Worm (Caenorhabditis elegans) whole organism, young adult: ENCODE data around the gene sod-1.
A peak's percentile ranks its signal among the peaks of the same experiment; 100 is the strongest.

Source experiments
- B0019.2 ChIP-seq: fragments of 200-800 bp; sonication (Bioruptor generic); conservative IDR thresholded peaks from 2 replicates; pipeline ENCODE4 v1.3.6; 2022; ENCODE audit warnings: missing genetic modification reagents, missing genetic modification characterization, missing compliant biosample characterization
- B0035.1 ChIP-seq: sonication (generic microtip); optimal IDR thresholded peaks from 2 replicates; lab custom pipeline; 2016; ENCODE audit warnings: missing genetic modification characterization, mild to moderate bottlenecking, missing compliant biosample characterization, missing genotype, missing genetic modification reagents
- B0261.1 ChIP-seq: sonication (generic microtip); optimal IDR thresholded peaks from 2 replicates; lab custom pipeline; 2016; ENCODE audit warnings: mild to moderate bottlenecking, missing genetic modification characterization, moderate library complexity, missing compliant biosample characterization
- F10E7.11 ChIP-seq: sonication (generic microtip); optimal IDR thresholded peaks from 2 replicates; lab custom pipeline; 2017; ENCODE audit warnings: mild to moderate bottlenecking, missing genetic modification characterization, moderate library complexity, missing compliant biosample characterization
- F33H1.4 ChIP-seq: fragments of 200-800 bp; sonication (Bioruptor generic); IDR thresholded peaks from 2 replicates; pipeline ENCODE4 v1.3.6; 2022; ENCODE audit warnings: missing genetic modification reagents, missing genetic modification characterization, missing compliant biosample characterization
- Y53F4B.3 ChIP-seq: fragments of 200-800 bp; sonication (Bioruptor generic); IDR thresholded peaks from 2 replicates; pipeline ENCODE4 v1.3.6; 2022; ENCODE audit warnings: missing genetic modification reagents, missing genetic modification characterization, missing compliant biosample characterization
- Y53G8AR.9 ChIP-seq: fragments of 200-800 bp; sonication (Bioruptor generic); conservative IDR thresholded peaks from 2 replicates; pipeline ENCODE4 v1.3.6; 2022; ENCODE audit warnings: missing genetic modification reagents, missing genetic modification characterization, missing compliant biosample characterization
- Y56A3A.18 ChIP-seq: fragments of 200-800 bp; sonication (Bioruptor generic); IDR thresholded peaks from 2 replicates; pipeline ENCODE4 v1.3.6; 2022; ENCODE audit warnings: missing genetic modification reagents, missing genetic modification characterization, missing compliant biosample characterization
- Y79H2A.3 ChIP-seq: fragments of 200-800 bp; sonication (Bioruptor generic); conservative IDR thresholded peaks from 2 replicates; pipeline ENCODE4 v1.3.6; 2022; ENCODE audit warnings: missing genetic modification reagents, missing genetic modification characterization, missing compliant biosample characterization
- aptf-2 ChIP-seq: fragments of 200-800 bp; sonication (Bioruptor generic); conservative IDR thresholded peaks from 2 replicates; pipeline ENCODE4 v1.3.6; 2022; ENCODE audit warnings: missing genetic modification reagents, missing genetic modification characterization, missing compliant biosample characterization
- atf-7 ChIP-seq: sonication (generic microtip); optimal IDR thresholded peaks from 2 replicates; lab custom pipeline; 2017; ENCODE audit warnings: mild to moderate bottlenecking, missing genetic modification characterization, missing compliant biosample characterization
- attf-3 ChIP-seq: fragments of 200-800 bp; sonication (Bioruptor generic); conservative IDR thresholded peaks from 2 replicates; pipeline ENCODE4 v1.3.6; 2022; ENCODE audit warnings: missing genetic modification reagents, missing genetic modification characterization, missing compliant biosample characterization
- attf-5 ChIP-seq: fragments of 200-800 bp; sonication (Bioruptor generic); optimal IDR thresholded peaks from 2 replicates; lab custom pipeline; 2018; ENCODE audit warnings: mild to moderate bottlenecking, missing genetic modification characterization, missing compliant biosample characterization
- cebp-1 ChIP-seq, 2 experiments: fragments of 200-800 bp in 1 of 2; sonication (Bioruptor generic) in 1 of 2; sonication (generic microtip) in 1 of 2; IDR thresholded peaks in 1 of 2; optimal IDR thresholded peaks in 1 of 2; 2 replicates each; pipeline versions ENCODE4 v1.3.6 to Lab custom; 2017 to 2022; ENCODE audit warnings: missing compliant biosample characterization in 2 of 2, missing genetic modification characterization in 2 of 2, mild to moderate bottlenecking in 1 of 2, missing genetic modification reagents in 1 of 2, moderate library complexity in 1 of 2
- ceh-27 ChIP-seq: fragments of 200-800 bp; sonication (Bioruptor generic); optimal IDR thresholded peaks from 2 replicates; lab custom pipeline; 2018; ENCODE audit warnings: mild to moderate bottlenecking, missing genetic modification characterization, moderate library complexity, missing compliant biosample characterization
- dox-1 ChIP-seq: fragments of 200-800 bp; sonication (Bioruptor generic); IDR thresholded peaks from 2 replicates; pipeline ENCODE4 v1.3.6; 2022; ENCODE audit warnings: missing genetic modification reagents, missing genetic modification characterization, missing compliant biosample characterization
- egl-18 ChIP-seq: fragments of 200-800 bp; sonication (Bioruptor generic); IDR thresholded peaks from 2 replicates; pipeline ENCODE4 v1.3.6; 2022; ENCODE audit warnings: missing genetic modification reagents, missing genetic modification characterization, missing compliant biosample characterization
- ekl-4 ChIP-seq: fragments of 200-800 bp; sonication (Bioruptor generic); IDR thresholded peaks from 2 replicates; pipeline ENCODE4 v1.3.6; 2022; ENCODE audit warnings: missing genetic modification reagents, missing genetic modification characterization, missing compliant biosample characterization
- gei-17 ChIP-seq: fragments of 200-800 bp; sonication (Bioruptor generic); optimal IDR thresholded peaks from 2 replicates; lab custom pipeline; 2018; ENCODE audit warnings: mild to moderate bottlenecking, missing genetic modification characterization, missing compliant biosample characterization
- hmg-1.2 ChIP-seq: fragments of 200-800 bp; sonication (Bioruptor generic); IDR thresholded peaks from 2 replicates; pipeline ENCODE4 v1.3.6; 2022; ENCODE audit warnings: missing genetic modification reagents, missing genetic modification characterization, missing compliant biosample characterization
- let-607 ChIP-seq, 2 experiments: fragments of 200-800 bp in 1 of 2; sonication (Bioruptor generic) in 1 of 2; sonication (generic microtip) in 1 of 2; optimal IDR thresholded peaks; 2 replicates each; lab custom pipeline; 2016 to 2018; ENCODE audit warnings: mild to moderate bottlenecking in 2 of 2, missing compliant biosample characterization in 2 of 2, missing genetic modification characterization in 2 of 2, moderate library complexity in 2 of 2, missing genotype in 1 of 2
- lin-35 ChIP-seq, 3 experiments: fragments of 150-350 bp in 2 of 3; sonication (generic microtip) in 1 of 3; optimal IDR thresholded peaks; 2 replicates each; lab custom pipeline; 2014 to 2018; ENCODE audit warnings: missing biosample characterization in 3 of 3, missing genetic modification characterization in 3 of 3, missing genetic modification reagents in 3 of 3
- lin-40 ChIP-seq: sonication (generic microtip); optimal IDR thresholded peaks from 2 replicates; lab custom pipeline; 2016; ENCODE audit warnings: missing genetic modification characterization, mild to moderate bottlenecking, missing compliant biosample characterization, missing genotype, missing genetic modification reagents
- lin-54 ChIP-seq: fragments of 200-800 bp; sonication (Bioruptor generic); optimal IDR thresholded peaks from 2 replicates; lab custom pipeline; 2018; ENCODE audit warnings: mild to moderate bottlenecking, missing genetic modification characterization, missing compliant biosample characterization
- madf-6 ChIP-seq: fragments of 200-800 bp; sonication (Bioruptor generic); IDR thresholded peaks from 2 replicates; pipeline ENCODE4 v1.3.6; 2022; ENCODE audit warnings: missing genetic modification reagents, missing genetic modification characterization, missing compliant biosample characterization
- mcd-1 ChIP-seq: fragments of 200-800 bp; sonication (Bioruptor generic); IDR thresholded peaks from 2 replicates; pipeline ENCODE4 v1.3.6; 2022; ENCODE audit warnings: missing genetic modification reagents, missing genetic modification characterization, missing compliant biosample characterization
- mxl-1 ChIP-seq: sonication (generic microtip); optimal IDR thresholded peaks from 2 replicates; lab custom pipeline; 2016; ENCODE audit warnings: missing genetic modification characterization, missing compliant biosample characterization
- nfyb-1 ChIP-seq: fragments of 200-800 bp; sonication (Bioruptor generic); IDR thresholded peaks from 2 replicates; pipeline ENCODE4 v1.3.6; 2022; ENCODE audit warnings: missing genetic modification reagents, missing genetic modification characterization, missing compliant biosample characterization
- nhr-80 ChIP-seq: sonication (generic microtip); optimal IDR thresholded peaks from 2 replicates; lab custom pipeline; 2016; ENCODE audit warnings: missing genetic modification characterization, missing compliant biosample characterization
- rcor-1 ChIP-seq: fragments of 200-800 bp; sonication (Bioruptor generic); IDR thresholded peaks from 2 replicates; pipeline ENCODE4 v1.3.6; 2022; ENCODE audit warnings: missing genetic modification reagents, missing genetic modification characterization, missing compliant biosample characterization
- rec-8 ChIP-seq, 2 experiments: sonication (generic microtip); optimal IDR thresholded peaks; 2 replicates each; lab custom pipeline; 2016; ENCODE audit warnings: mild to moderate bottlenecking in 2 of 2, missing genetic modification characterization in 2 of 2, missing genetic modification reagents in 2 of 2, missing genotype in 2 of 2, missing biosample characterization in 1 of 2, missing compliant biosample characterization in 1 of 2, moderate library complexity in 1 of 2
- sdz-38 ChIP-seq: sonication (generic microtip); optimal IDR thresholded peaks from 2 replicates; lab custom pipeline; 2016; ENCODE audit warnings: missing genotype, missing genetic modification characterization, missing compliant biosample characterization
- sea-2 ChIP-seq: fragments of 200-800 bp; sonication (Bioruptor generic); IDR thresholded peaks from 2 replicates; pipeline ENCODE4 v1.3.6; 2022; ENCODE audit warnings: missing genetic modification characterization, missing compliant biosample characterization
- snpc-4 ChIP-seq, 5 experiments: fragments of 150-350 bp in 1 of 5; sonication (generic microtip) in 4 of 5; optimal IDR thresholded peaks; 2 replicates each; lab custom pipeline; 2014 to 2018; ENCODE audit warnings: missing genetic modification characterization in 5 of 5, missing biosample characterization in 3 of 5, antibody characterized with exemption in 2 of 5, mild to moderate bottlenecking in 2 of 5, missing compliant biosample characterization in 2 of 5, missing genotype in 2 of 5, moderate library complexity in 2 of 5, missing genetic modification reagents in 1 of 5
- somi-1 ChIP-seq: fragments of 200-800 bp; sonication (Bioruptor generic); optimal IDR thresholded peaks from 2 replicates; lab custom pipeline; 2018; ENCODE audit warnings: mild to moderate bottlenecking, missing genetic modification characterization, missing compliant biosample characterization
- ztf-18 ChIP-seq: sonication (generic microtip); optimal IDR thresholded peaks from 2 replicates; lab custom pipeline; 2016; ENCODE audit warnings: missing genotype, mild to moderate bottlenecking, missing genetic modification characterization, missing compliant biosample characterization

The sod-1 gene

ce11 chrII:6973501-6973900 lies at the start of gene sod-1:
TSS of gene sod-1 (minus strand) at chrII:6973887.
- TF ChIP-seq ceh-27 (GFP tag; lab: Kevin White, UChicago): peak; percentile 11
- TF ChIP-seq nhr-80 (tag; lab: Kevin White, UChicago): peak; percentile 21
- TF ChIP-seq madf-6: 0 out of 2 replicates have a peak, but pooled peaks have one; percentile 25
- 0 out of 2 replicates have a peak, but pooled peaks have one; percentile 7 for TF ChIP-seq nfyb-1 (GFP tag; lab: Robert Waterston, UW)
- no peak for TF ChIP-seq B0261.1 (tag; lab: Kevin White, UChicago)

ce11 chrII:7022370-7023001 lies 48.8 kb upstream of the sod-1 start, which contains the start of the genes lst-6 and lst-5:
TSS of gene lst-6 (minus strand) at chrII:7022509.
TSS of gene lst-5 (plus strand) at chrII:7022913.
- TF ChIP-seq mxl-1 (no peak), hmg-1.2 (GFP tag; lab: Robert Waterston, UW) (peak; percentile 25; the same call in 1 of the 2 replicates), madf-6 (no peak), ceh-27 (GFP tag; lab: Kevin White, UChicago) (no peak), ekl-4 (GFP tag; lab: Robert Waterston, UW) (no peak), aptf-2 (GFP tag; lab: Robert Waterston, UW) (no peak), atf-7 (tag; lab: Kevin White, UChicago) (peak; percentile 57), rec-8 (tag; optimal IDR thresholded peaks at IDR 0.05; lab: Kevin White, UChicago) (no peak), lin-40 (tag; lab: Kevin White, UChicago) (peak; percentile 41), Y79H2A.3 (no peak), lin-54 (GFP tag; lab: Kevin White, UChicago) (peak; percentile 17), cebp-1 (GFP tag; IDR thresholded peaks at IDR 0.05; lab: Robert Waterston, UW) (no peak), cebp-1 (tag; optimal IDR thresholded peaks at IDR 0.05; lab: Kevin White, UChicago) (peak; percentile 54), F10E7.11 (no peak), rcor-1 (GFP tag; lab: Robert Waterston, UW) (no peak), let-607 (tag; optimal IDR thresholded peaks at IDR 0.05; lab: Kevin White, UChicago) (peak in 1 of 2 experiments; percentile 23), mcd-1 (GFP tag; lab: Robert Waterston, UW) (peak; percentile 76), B0261.1 (tag; lab: Kevin White, UChicago) (no peak), ztf-18 (tag; lab: Kevin White, UChicago) (peak; percentile 90), dox-1 (0 out of 2 replicates have a peak, but pooled peaks have one; percentile 33), attf-5 (peak; percentile 56), lin-35 (GFP tag; optimal IDR thresholded peaks at IDR 0.05; lab: Kevin White, UChicago) (no peak), nhr-80 (tag; lab: Kevin White, UChicago) (peak; percentile 69), snpc-4 (GFP tag; optimal IDR thresholded peaks at IDR 0.05; lab: Kevin White, UChicago) (no peak), snpc-4 (tag; optimal IDR thresholded peaks at IDR 0.05; lab: Kevin White, UChicago) (peak in 2 of 4 experiments; percentile 10 to 46), attf-3 (GFP tag; lab: Robert Waterston, UW) (peak; percentile 49; the same call in 1 of the 2 replicates), F33H1.4 (GFP tag; lab: Robert Waterston, UW) (peak; percentile 16; the same call in 1 of the 2 replicates)

- no peak for TF ChIP-seq Y53F4B.3 (GFP tag; lab: Robert Waterston, UW)
- no peak for TF ChIP-seq sea-2 (GFP tag; lab: Robert Waterston, UW)
- TF ChIP-seq sdz-38: no peak
- no peak for TF ChIP-seq egl-18 (GFP tag; lab: Robert Waterston, UW)
- TF ChIP-seq B0019.2 (GFP tag; lab: Robert Waterston, UW): no peak
- TF ChIP-seq rcor-1 (GFP tag; lab: Robert Waterston, UW): no peak
- TF ChIP-seq somi-1 (GFP tag; lab: Kevin White, UChicago): no peak
- no peak for TF ChIP-seq Y53G8AR.9 (GFP tag; lab: Robert Waterston, UW)
- no peak for TF ChIP-seq gei-17 (GFP tag; lab: Kevin White, UChicago)
- no peak for TF ChIP-seq B0035.1 (tag; lab: Kevin White, UChicago)
- TF ChIP-seq Y56A3A.18 (GFP tag; lab: Robert Waterston, UW): no peak
Measured at ce11 chrII:7012592-7012991, 38.9 kb upstream of the sod-1 start, which contains the start of gene sqv-7. TSS of gene sqv-7 (minus strand) at chrII:7012692.
